Worm (Caenorhabditis elegans): ENCODE data around the gene znf-622.

ce11 chrIII:6358704-6359103 lies 22.7 kb upstream of the znf-622 start:
- TF ChIP-seq elt-2 (tag; optimal IDR thresholded peaks at IDR 0.05), result no peak
- no peak for TF ChIP-seq eyg-1 (tag; optimal IDR thresholded peaks at IDR 0.05)
- TF ChIP-seq pqm-1 (tag; optimal IDR thresholded peaks at IDR 0.05), result no peak

All from whole organism, late embryonic.